Fruit fly (Drosophila melanogaster): ENCODE measurements around the gene Tsf1.

Gene Tsf1

DNA sequence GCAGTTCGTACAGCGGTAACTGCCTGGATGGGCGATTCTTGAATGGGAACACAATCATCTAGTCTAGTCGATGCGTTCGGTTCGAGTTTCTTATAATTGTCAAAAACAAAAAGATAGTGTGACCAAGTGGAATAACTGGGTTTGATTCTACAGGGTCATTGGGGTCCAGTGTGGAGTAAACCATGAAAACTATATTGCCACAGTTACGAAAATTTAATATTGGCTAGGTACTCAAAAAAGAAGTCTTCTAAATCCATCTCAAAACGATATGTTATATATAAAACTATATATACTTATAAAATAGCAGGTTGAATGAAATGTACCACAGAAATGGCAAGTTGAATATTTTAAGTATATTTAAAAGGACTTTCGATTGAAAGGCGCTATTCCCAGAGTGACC is 13.1 kb downstream of the Tsf1 start, which contains the start of gene CG34328:
TSS of gene CG34328 (minus strand) at position 101 of the 400 bp plus-strand sequence.
- TF ChIP-seq CG8119 (GFP tag; IDR thresholded peaks at IDR 0.05) (no peak), dsx (GFP tag; optimal IDR thresholded peaks at IDR 0.05; ENCODE audit: poor library complexity, severe bottlenecking) (no peak), Met (GFP tag; optimal IDR thresholded peaks at IDR 0.05) (no peak), achi (GFP tag; optimal IDR thresholded peaks at IDR 0.05) (no peak), CG6276 (GFP tag; optimal IDR thresholded peaks at IDR 0.05) (no peak)

DNA sequence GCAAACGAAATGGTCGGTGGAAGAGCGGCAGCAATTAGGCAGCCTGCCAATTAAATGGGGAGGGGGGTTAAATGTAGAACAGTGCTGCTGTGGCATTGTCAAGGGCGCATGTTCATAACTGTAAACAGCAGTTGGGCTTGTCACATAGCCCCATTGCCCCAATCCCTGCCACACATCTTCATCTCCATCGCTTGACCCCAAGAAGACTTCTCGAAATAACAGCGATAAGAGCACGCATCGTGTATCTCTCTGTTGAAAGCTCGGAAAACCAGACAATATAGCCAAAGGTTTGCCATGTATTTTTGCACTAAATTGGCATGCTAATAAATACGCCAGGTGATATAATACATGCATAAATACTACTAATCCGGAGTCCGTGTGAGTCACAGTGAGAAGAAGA is 15.7 kb downstream of the Tsf1 start:
- no peak for TF ChIP-seq CG16779 (tag; optimal IDR thresholded peaks at IDR 0.05)
- TF ChIP-seq svp (GFP tag), result peak; percentile 95
- TF ChIP-seq fd59A (GFP tag; optimal IDR thresholded peaks at IDR 0.05), result no peak
- no peak for TF ChIP-seq spab (GFP tag; optimal IDR thresholded peaks at IDR 0.05)
- no peak for TF ChIP-seq Hr4 (GFP tag; optimal IDR thresholded peaks at IDR 0.05)
- TF ChIP-seq Eip75B (GFP tag; optimal IDR thresholded peaks at IDR 0.05), result no peak

DNA sequence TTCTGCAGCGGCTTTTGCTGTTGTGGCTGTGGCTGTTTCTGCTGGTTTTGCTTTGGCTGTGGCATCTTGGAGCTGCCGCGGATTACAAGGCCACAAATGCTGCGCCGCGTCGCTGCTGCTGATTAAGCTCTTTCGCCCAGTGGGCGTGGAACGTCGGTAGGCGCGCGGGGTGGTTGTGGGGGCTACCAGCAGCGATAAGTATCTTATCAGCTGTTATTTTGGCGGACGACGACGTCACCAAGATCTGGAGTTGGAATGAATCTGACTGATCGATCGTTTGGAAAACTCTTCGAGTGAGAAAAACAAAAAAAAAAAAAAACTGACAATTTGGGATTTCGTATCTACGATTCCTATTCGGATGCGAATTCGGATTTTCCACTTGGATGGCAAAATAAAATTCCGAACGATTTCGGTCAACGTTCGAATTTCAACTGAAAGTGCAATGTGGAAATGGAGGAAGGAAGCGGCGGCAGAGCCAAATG is 17.3 kb downstream of the Tsf1 start:
- no peak for TF ChIP-seq acj6 (GFP tag; optimal IDR thresholded peaks at IDR 0.05)
- peak; percentile 93 for TF ChIP-seq svp (GFP tag)

DNA sequence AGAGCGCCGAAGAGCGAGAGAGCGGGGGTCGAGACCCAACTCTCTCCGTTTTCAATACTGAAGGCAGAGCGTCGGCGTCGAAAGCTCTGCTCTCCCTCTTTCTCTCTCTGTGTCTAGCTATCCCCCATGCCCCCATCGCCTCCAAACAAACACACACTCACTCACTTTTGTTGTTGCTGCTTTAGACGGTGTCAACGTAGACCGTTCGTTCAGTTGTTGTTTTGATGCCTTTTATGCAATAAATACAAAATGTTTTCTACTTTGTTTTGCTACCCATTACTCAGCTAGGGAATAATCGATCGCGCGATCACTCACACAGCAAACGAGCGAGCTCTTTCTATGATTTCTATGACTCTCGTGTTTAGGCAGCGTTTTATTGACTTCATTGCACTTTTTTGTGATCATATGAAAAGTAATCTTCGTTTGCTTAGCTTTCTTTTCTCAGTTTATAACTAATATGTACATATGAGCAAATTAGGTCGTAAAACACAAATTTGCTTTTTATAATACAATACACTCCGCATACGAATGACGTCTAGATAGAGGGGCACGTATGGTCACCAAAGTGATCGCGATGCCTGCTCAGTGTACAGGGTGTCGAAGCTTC is 17.9 kb downstream of the Tsf1 start:
- TF ChIP-seq Sox102F (GFP tag; optimal IDR thresholded peaks at IDR 0.05), result no peak
- TF ChIP-seq Sox14 (GFP tag; optimal IDR thresholded peaks at IDR 0.05), result no peak
- no peak for TF ChIP-seq Smox (GFP tag; optimal IDR thresholded peaks at IDR 0.05)
- TF ChIP-seq lz (GFP tag; optimal IDR thresholded peaks at IDR 0.05), result peak; percentile 16
- no peak for TF ChIP-seq CG3919 (GFP tag; optimal IDR thresholded peaks at IDR 0.05)
- TF ChIP-seq Eip78C (GFP tag), result peak; percentile 84
- TF ChIP-seq CG11294 (GFP tag; IDR thresholded peaks at IDR 0.05), result peak; percentile 3; the same call in 1 of the 2 replicates
- peak; percentile 12 for TF ChIP-seq Eip75B (GFP tag; optimal IDR thresholded peaks at IDR 0.05)
- no peak for TF ChIP-seq CG34406 (GFP tag; optimal IDR thresholded peaks at IDR 0.05)
- peak; percentile 60 for TF ChIP-seq CG4318 (GFP tag; optimal IDR thresholded peaks at IDR 0.05)
- TF ChIP-seq CG6163 (GFP tag; IDR thresholded peaks at IDR 0.05), result no peak; the same call in 2 of the 3 replicates
- no peak for TF ChIP-seq cyc (GFP tag; optimal IDR thresholded peaks at IDR 0.05)
- TF ChIP-seq Ets96B (tag; optimal IDR thresholded peaks at IDR 0.05), result no peak
- TF ChIP-seq CG6854 (GFP tag; optimal IDR thresholded peaks at IDR 0.05), result peak; percentile 16
- peak; percentile 76 for TF ChIP-seq CG32006 (GFP tag; optimal IDR thresholded peaks at IDR 0.05)
- TF ChIP-seq dsx (GFP tag; optimal IDR thresholded peaks at IDR 0.05; ENCODE audit: poor library complexity, severe bottlenecking), result peak; percentile 82
- TF ChIP-seq fd85E (GFP tag; optimal IDR thresholded peaks at IDR 0.05), result no peak
- TF ChIP-seq svp (GFP tag), result peak; percentile 77
- peak; percentile 14; the same call in 1 of the 3 replicates for TF ChIP-seq CG8119 (GFP tag; IDR thresholded peaks at IDR 0.05)
- no peak for TF ChIP-seq Sox15 (GFP tag; optimal IDR thresholded peaks at IDR 0.05)
- TF ChIP-seq vri (GFP tag; optimal IDR thresholded peaks at IDR 0.05), result peak; percentile 88
- no peak for TF ChIP-seq CG16779 (tag; optimal IDR thresholded peaks at IDR 0.05)
- no peak for TF ChIP-seq CG31627 (GFP tag; optimal IDR thresholded peaks at IDR 0.05)
- TF ChIP-seq CG8319 (GFP tag; optimal IDR thresholded peaks at IDR 0.05), result no peak
- TF ChIP-seq Hr38 (GFP tag; optimal IDR thresholded peaks at IDR 0.05), result no peak
- TF ChIP-seq pdm3 (GFP tag; optimal IDR thresholded peaks at IDR 0.05), result no peak
- no peak for TF ChIP-seq CG11762 (GFP tag; optimal IDR thresholded peaks at IDR 0.05; ENCODE audit: insufficient read depth)
- TF ChIP-seq acj6 (GFP tag; optimal IDR thresholded peaks at IDR 0.05), result no peak
- no peak for TF ChIP-seq esn (GFP tag; optimal IDR thresholded peaks at IDR 0.05)
- no peak for TF ChIP-seq CG9139 (GFP tag; optimal IDR thresholded peaks at IDR 0.05)
- no peak for TF ChIP-seq Ets21C (GFP tag; optimal IDR thresholded peaks at IDR 0.05)
- no peak for TF ChIP-seq CG6808 (GFP tag; optimal IDR thresholded peaks at IDR 0.05)
- no peak for TF ChIP-seq CG10669 (GFP tag; optimal IDR thresholded peaks at IDR 0.05)
- no peak for TF ChIP-seq achi (GFP tag; optimal IDR thresholded peaks at IDR 0.05)
- TF ChIP-seq fd59A (GFP tag; optimal IDR thresholded peaks at IDR 0.05), result peak; percentile 30
- TF ChIP-seq CG6792 (GFP tag; optimal IDR thresholded peaks at IDR 0.05), result no peak
- TF ChIP-seq CG15336 (GFP tag; IDR thresholded peaks at IDR 0.05), result peak; percentile 39
- no peak for TF ChIP-seq Eip93F (GFP tag; optimal IDR thresholded peaks at IDR 0.05)
- no peak for TF ChIP-seq CG11902 (GFP tag; optimal IDR thresholded peaks at IDR 0.05)
- peak; percentile 36 for TF ChIP-seq CG6276 (GFP tag; optimal IDR thresholded peaks at IDR 0.05)
- no peak for TF ChIP-seq Lpt (GFP tag; optimal IDR thresholded peaks at IDR 0.05)
